Fruit fly (Drosophila melanogaster) whole organism, pupa: Measurements from ENCODE around the gene CG9593.

Experiments used
- CG10348 ChIP-seq: fragments of 200-800 bp; sonication (Bioruptor generic); IDR thresholded peaks from 2 replicates; pipeline ENCODE4 v1.3.6; 2022; ENCODE audit warnings: missing biosample characterization, missing genetic modification characterization
- CG12605 ChIP-seq: fragments of 200-800 bp; sonication (Bioruptor generic); IDR thresholded peaks from 2 replicates; pipeline ENCODE4 v1.3.6; 2022; ENCODE audit warnings: missing biosample characterization, missing genetic modification characterization
- CG13204 ChIP-seq: fragments of 200-800 bp; sonication (Bioruptor generic); optimal IDR thresholded peaks from 2 replicates; lab custom pipeline; 2018; ENCODE audit warnings: missing biosample characterization, mild to moderate bottlenecking, missing genetic modification characterization, moderate library complexity
- CG14655 ChIP-seq: fragments of 200-800 bp; sonication (Bioruptor generic); optimal IDR thresholded peaks from 3 replicates; lab custom pipeline; 2017; ENCODE audit warnings: mild to moderate bottlenecking, missing biosample characterization, missing genetic modification reagents, missing genetic modification characterization
- CG15710 ChIP-seq: fragments of 200-800 bp; sonication (Bioruptor generic); optimal IDR thresholded peaks from 2 replicates; lab custom pipeline; 2018; ENCODE audit warnings: missing biosample characterization, mild to moderate bottlenecking, missing genetic modification characterization, moderate library complexity
- CG17806 ChIP-seq: fragments of 200-800 bp; sonication (Bioruptor generic); optimal IDR thresholded peaks from 2 replicates; lab custom pipeline; 2018; ENCODE audit warnings: missing biosample characterization, mild to moderate bottlenecking, missing genetic modification characterization, moderate library complexity
- CG32121 ChIP-seq: fragments of 200-800 bp; sonication (Bioruptor generic); IDR thresholded peaks from 2 replicates; pipeline ENCODE4 v1.3.6; 2022; ENCODE audit warnings: missing biosample characterization, missing genetic modification characterization
- CG34367 ChIP-seq: fragments of 200-800 bp; sonication (Bioruptor generic); optimal IDR thresholded peaks from 2 replicates; lab custom pipeline; 2018; ENCODE audit warnings: missing biosample characterization, mild to moderate bottlenecking, missing genetic modification characterization
- CG4496 ChIP-seq: fragments of 200-800 bp; sonication (Bioruptor generic); IDR thresholded peaks from 3 replicates; pipeline ENCODE4 v1.3.6; 2022; ENCODE audit warnings: missing biosample characterization, missing genetic modification characterization
- CG8159 ChIP-seq: fragments of 200-800 bp; sonication (Bioruptor generic); optimal IDR thresholded peaks from 3 replicates; lab custom pipeline; 2018; ENCODE audit warnings: missing biosample characterization, mild to moderate bottlenecking, missing genetic modification characterization, moderate library complexity
- CG8301 ChIP-seq: fragments of 200-800 bp; sonication (Bioruptor generic); optimal IDR thresholded peaks from 2 replicates; lab custom pipeline; 2018; ENCODE audit warnings: missing biosample characterization, mild to moderate bottlenecking, missing genetic modification characterization
- CG9948 ChIP-seq: fragments of 200-800 bp; sonication (Bioruptor generic); optimal IDR thresholded peaks from 2 replicates; lab custom pipeline; 2018; ENCODE audit warnings: missing biosample characterization, mild to moderate bottlenecking, missing genetic modification characterization, moderate library complexity
- D1 ChIP-seq: fragments of 200-800 bp; sonication (Bioruptor generic); optimal IDR thresholded peaks from 2 replicates; lab custom pipeline; 2018; ENCODE audit warnings: missing biosample characterization, mild to moderate bottlenecking, missing genetic modification characterization, moderate library complexity
- EcR ChIP-seq: fragments of 200-800 bp; sonication (Bioruptor generic); optimal IDR thresholded peaks from 3 replicates; lab custom pipeline; 2019; ENCODE audit warnings: missing biosample characterization, missing genetic modification characterization, mild to moderate bottlenecking, moderate library complexity, missing genetic modification reagents
- Ets98B ChIP-seq: fragments of 200-800 bp; sonication (Bioruptor generic); IDR thresholded peaks from 2 replicates; pipeline ENCODE4 v1.3.6; 2022; ENCODE audit warnings: missing biosample characterization, missing genetic modification characterization
- Pif1A ChIP-seq: fragments of 200-800 bp; sonication (Bioruptor generic); optimal IDR thresholded peaks from 3 replicates; lab custom pipeline; 2016; ENCODE audit warnings: missing biosample characterization, missing genetic modification characterization
- Pif1B ChIP-seq: fragments of 200-800 bp; sonication (Bioruptor generic); optimal IDR thresholded peaks from 3 replicates; lab custom pipeline; 2016; ENCODE audit warnings: missing biosample characterization, missing genetic modification characterization
- Snoo ChIP-seq: fragments of 200-800 bp; sonication (Bioruptor generic); optimal IDR thresholded peaks from 3 replicates; lab custom pipeline; 2017; ENCODE audit warnings: missing biosample characterization, mild to moderate bottlenecking, missing genetic modification characterization, inconsistent platforms
- fd96Ca ChIP-seq: fragments of 200-800 bp; sonication (Bioruptor generic); IDR thresholded peaks from 3 replicates; pipeline ENCODE4 v1.3.6; 2022; ENCODE audit warnings: missing biosample characterization, missing genetic modification characterization
- gl ChIP-seq: fragments of 200-800 bp; sonication (Bioruptor generic); optimal IDR thresholded peaks from 2 replicates; lab custom pipeline; 2018; ENCODE audit warnings: missing biosample characterization, mild to moderate bottlenecking, missing genetic modification characterization
- rn ChIP-seq: fragments of 200-800 bp; sonication (Bioruptor generic); IDR thresholded peaks from 2 replicates; pipeline ENCODE4 v1.3.6; 2022; ENCODE audit warnings: missing biosample characterization, missing genetic modification characterization

CG9593 gene

DNA sequence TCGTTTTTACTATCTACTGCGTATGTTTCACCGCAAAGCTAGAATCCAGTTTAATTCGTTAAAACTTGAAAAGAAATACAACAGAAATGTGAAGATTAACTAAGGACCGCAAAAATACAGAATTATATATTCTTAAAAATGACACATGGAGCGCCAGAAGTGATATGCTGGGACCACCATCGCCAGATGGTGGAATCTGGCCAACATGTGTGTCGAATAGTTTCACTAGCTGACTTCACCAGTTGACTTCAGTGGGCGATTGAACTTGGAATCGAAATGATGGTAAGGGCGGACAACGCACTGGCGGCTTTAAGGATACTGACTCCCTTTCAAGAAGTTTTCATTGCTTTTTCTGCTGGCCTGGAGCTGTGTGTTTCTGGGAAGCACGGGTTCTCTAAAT, at the start of gene CG9593:
TSS of gene CG9593 (plus strand) at position 270 of the 400 bp plus-strand sequence.
- TF ChIP-seq CG15710 (tag; lab: Kevin White, UChicago) (no peak), CG17806 (no peak), fd96Ca (GFP tag; lab: Robert Waterston, UW) (no peak), CG8301 (tag; lab: Kevin White, UChicago) (no peak), D1 (no peak), Pif1A (GFP tag; lab: Kevin White, UChicago) (no peak), gl (no peak), CG13204 (GFP tag; lab: Kevin White, UChicago) (no peak), CG32121 (no peak), CG34367 (no peak), CG4496 (GFP tag; lab: Robert Waterston, UW) (no peak), CG9948 (tag; lab: Kevin White, UChicago) (no peak), EcR (no peak), CG10348 (GFP tag; lab: Robert Waterston, UW) (no peak)

DNA sequence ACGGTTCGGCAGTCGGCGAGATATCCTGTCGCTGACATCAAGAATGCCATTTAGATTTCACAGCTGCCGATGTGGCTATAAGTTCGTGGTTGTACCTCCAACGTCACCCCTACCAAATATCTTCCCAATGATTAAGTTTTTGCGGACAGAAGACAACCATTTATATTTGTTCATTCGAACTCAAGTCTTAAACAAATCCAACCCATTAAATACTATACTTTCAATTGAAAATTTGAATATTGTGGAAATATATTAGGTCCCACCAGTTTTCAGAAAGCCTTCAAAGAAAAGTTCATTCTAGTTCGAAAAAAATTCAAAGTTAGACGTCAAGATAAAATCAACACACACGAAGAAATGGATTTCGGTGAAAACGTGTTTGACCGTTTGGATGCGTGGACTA, 39.3 kb upstream of the CG9593 start, which contains the start of gene CG12784:
TSS of gene CG12784 (plus strand) at position 301 of the 400 bp plus-strand sequence.
- TF ChIP-seq EcR (no peak), CG13204 (GFP tag; lab: Kevin White, UChicago) (no peak), Snoo (tag; lab: Kevin White, UChicago) (no peak), gl (no peak), CG8159 (tag; lab: Kevin White, UChicago) (no peak), CG14655 (no peak), Pif1A (GFP tag; lab: Kevin White, UChicago) (no peak), CG10348 (GFP tag; lab: Robert Waterston, UW) (no peak), CG34367 (no peak), D1 (no peak), CG12605 (GFP tag; lab: Robert Waterston, UW) (no peak), CG15710 (tag; lab: Kevin White, UChicago) (no peak), fd96Ca (GFP tag; lab: Robert Waterston, UW) (no peak), CG32121 (no peak), CG9948 (tag; lab: Kevin White, UChicago) (no peak), Pif1B (no peak), CG17806 (no peak), CG4496 (GFP tag; lab: Robert Waterston, UW) (no peak), rn (GFP tag; lab: Robert Waterston, UW) (no peak), CG8301 (tag; lab: Kevin White, UChicago) (no peak)

DNA sequence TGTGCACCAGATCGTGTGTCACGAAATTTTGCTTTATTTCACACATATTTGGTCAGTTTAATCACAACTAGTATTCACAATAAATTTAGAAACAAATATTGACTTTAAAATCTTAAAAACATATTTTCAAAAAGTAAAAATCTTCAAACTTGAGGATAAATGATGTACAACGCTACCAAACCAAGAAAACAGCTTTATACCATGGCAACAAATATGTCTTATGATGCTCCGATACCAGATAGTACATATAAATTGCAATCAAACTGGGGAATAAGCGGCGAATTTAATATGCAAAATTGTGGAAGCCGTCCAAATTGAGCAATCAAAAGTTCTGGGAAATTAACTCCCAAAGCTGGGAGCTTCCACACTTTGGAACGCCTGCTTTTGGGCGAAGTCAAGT, 34.7 kb upstream of the CG9593 start, which contains the start of gene CG5623:
TSS of gene CG5623 (minus strand) at position 101 of the 400 bp plus-strand sequence.
- no peak for TF ChIP-seq Pif1A (GFP tag; lab: Kevin White, UChicago)
- TF ChIP-seq EcR, result no peak
- TF ChIP-seq CG4496 (GFP tag; lab: Robert Waterston, UW), result no peak
- TF ChIP-seq Pif1B, result no peak
- TF ChIP-seq CG13204 (GFP tag; lab: Kevin White, UChicago), result no peak
- no peak for TF ChIP-seq CG8301 (tag; lab: Kevin White, UChicago)
- no peak for TF ChIP-seq rn (GFP tag; lab: Robert Waterston, UW)
- no peak for TF ChIP-seq gl
- TF ChIP-seq CG15710 (tag; lab: Kevin White, UChicago), result no peak
- no peak for TF ChIP-seq Snoo (tag; lab: Kevin White, UChicago)
- no peak for TF ChIP-seq fd96Ca (GFP tag; lab: Robert Waterston, UW)
- TF ChIP-seq CG34367, result no peak
- TF ChIP-seq CG9948 (tag; lab: Kevin White, UChicago), result no peak
- TF ChIP-seq CG8159 (tag; lab: Kevin White, UChicago), result no peak
- TF ChIP-seq CG32121, result no peak
- TF ChIP-seq D1, result no peak
- TF ChIP-seq CG17806, result no peak
- no peak for TF ChIP-seq CG10348 (GFP tag; lab: Robert Waterston, UW)
- TF ChIP-seq CG14655, result no peak
- TF ChIP-seq, all 21 proteins: peak for 0

DNA sequence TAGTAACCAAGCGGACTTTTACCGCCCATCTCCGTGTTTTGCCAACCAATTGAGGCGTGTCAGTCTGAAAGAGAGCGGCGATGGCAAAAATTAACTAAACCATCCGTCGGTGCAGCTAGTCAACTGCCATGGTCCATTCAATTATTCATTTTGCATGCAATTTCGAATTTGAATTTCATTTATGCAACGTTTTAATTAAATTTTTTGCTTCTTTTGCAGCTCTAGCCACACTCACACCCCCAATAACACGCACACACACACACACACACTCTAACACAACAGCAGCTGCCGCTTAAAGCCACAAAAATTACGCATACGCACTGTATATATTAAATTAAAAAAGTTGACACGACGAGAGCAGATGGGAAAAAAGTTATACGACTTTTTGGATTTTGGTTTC, 33.2 kb upstream of the CG9593 start:
- no peak for TF ChIP-seq CG14655
- TF ChIP-seq CG4496 (GFP tag; lab: Robert Waterston, UW), result no peak
- no peak for TF ChIP-seq rn (GFP tag; lab: Robert Waterston, UW)
- no peak for TF ChIP-seq CG15710 (tag; lab: Kevin White, UChicago)
- no peak for TF ChIP-seq Pif1B
- no peak for TF ChIP-seq CG8159 (tag; lab: Kevin White, UChicago)
- TF ChIP-seq CG10348 (GFP tag; lab: Robert Waterston, UW), result no peak
- TF ChIP-seq fd96Ca (GFP tag; lab: Robert Waterston, UW), result no peak
- no peak for TF ChIP-seq D1
- TF ChIP-seq Pif1A (GFP tag; lab: Kevin White, UChicago), result no peak
- TF ChIP-seq CG17806, result no peak
- TF ChIP-seq CG9948 (tag; lab: Kevin White, UChicago), result no peak
- no peak for TF ChIP-seq CG32121
- TF ChIP-seq CG34367, result no peak
- no peak for TF ChIP-seq gl
- TF ChIP-seq, all 21 proteins: peak for 0

DNA sequence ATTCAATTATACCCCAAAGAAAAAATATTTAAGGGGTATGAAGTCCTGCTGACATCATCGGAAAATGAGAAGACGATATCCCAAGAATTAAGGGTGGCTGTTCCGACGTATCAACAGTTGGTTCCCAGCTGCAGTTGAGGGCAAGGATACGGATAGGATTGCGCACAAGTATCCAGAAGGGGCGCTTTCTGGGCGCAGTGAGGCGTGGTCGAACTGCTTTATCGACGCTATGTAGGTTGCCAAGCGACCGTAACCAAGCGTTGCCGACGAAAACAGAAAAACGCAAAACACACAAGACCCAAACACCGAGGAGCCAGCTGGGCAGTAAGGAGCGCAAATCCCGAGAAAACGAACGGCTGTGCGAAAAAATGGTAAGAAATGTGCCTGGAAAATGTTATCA, 27.9 kb upstream of the CG9593 start, which contains the start of gene Ttc26:
TSS of gene Ttc26 (plus strand) at position 289 of the 400 bp plus-strand sequence.
- no peak for TF ChIP-seq gl
- TF ChIP-seq rn (GFP tag; lab: Robert Waterston, UW), result no peak
- no peak for TF ChIP-seq CG14655
- TF ChIP-seq CG32121, result no peak
- no peak for TF ChIP-seq CG8301 (tag; lab: Kevin White, UChicago)

DNA sequence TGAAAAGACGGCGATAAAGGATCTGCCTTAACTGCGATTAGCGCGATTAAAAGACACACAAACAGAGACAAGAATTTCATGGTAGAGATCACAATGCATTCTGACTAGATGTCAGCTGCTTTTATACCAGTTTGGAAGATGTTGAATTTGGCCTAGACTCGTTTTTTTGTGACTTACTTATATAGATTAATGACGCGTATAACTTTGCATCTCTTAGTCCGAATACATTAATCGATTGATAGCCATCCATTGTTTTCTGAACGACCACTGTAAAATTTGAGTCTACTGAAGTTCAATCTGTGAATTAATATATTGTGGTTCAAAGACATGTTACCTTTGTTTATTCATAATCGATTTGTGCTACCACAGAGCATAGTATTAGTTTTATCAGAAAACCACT, 26.8 kb upstream of the CG9593 start, which contains the start of gene CG45207:
TSS of gene CG45207 (minus strand) at position 101 of the 400 bp plus-strand sequence.
- no peak for TF ChIP-seq Pif1B
- TF ChIP-seq CG17806, result no peak
- TF ChIP-seq CG4496 (GFP tag; lab: Robert Waterston, UW), result no peak
- no peak for TF ChIP-seq CG14655
- TF ChIP-seq CG9948 (tag; lab: Kevin White, UChicago), result no peak
- no peak for TF ChIP-seq CG32121
- TF ChIP-seq Ets98B (GFP tag; lab: Robert Waterston, UW), result no peak
- no peak for TF ChIP-seq gl
- TF ChIP-seq CG12605 (GFP tag; lab: Robert Waterston, UW), result no peak
- TF ChIP-seq CG8301 (tag; lab: Kevin White, UChicago), result no peak
- TF ChIP-seq rn (GFP tag; lab: Robert Waterston, UW), result no peak
- no peak for TF ChIP-seq CG10348 (GFP tag; lab: Robert Waterston, UW)
- TF ChIP-seq CG34367, result no peak
- no peak for TF ChIP-seq D1
- TF ChIP-seq CG8159 (tag; lab: Kevin White, UChicago), result no peak
- TF ChIP-seq CG15710 (tag; lab: Kevin White, UChicago), result no peak
- TF ChIP-seq Pif1A (GFP tag; lab: Kevin White, UChicago), result no peak
- TF ChIP-seq CG13204 (GFP tag; lab: Kevin White, UChicago), result no peak
- TF ChIP-seq Snoo (tag; lab: Kevin White, UChicago), result no peak
